Fruit fly (Drosophila melanogaster): ENCODE results near the gene UQCR-Q.

- TF ChIP-seq ttk (optimal IDR thresholded peaks at IDR 0.05) (no peak), insv (optimal IDR thresholded peaks at IDR 0.05) (no peak)
These were observed 24.6 kb downstream of the UQCR-Q start for dm6 chr3L:17498952-17499710.

Measured in Kc167 (cell line).